Worm (Caenorhabditis elegans) whole organism, L4/young adult: ENCODE measurements around the gene W04B5.6.
"Not testable (repeated sequence)": the region's sequence is repeated elsewhere in the genome, so short reads cannot be mapped to it uniquely, and the experiment has no call there.

Experiments
- W03F9.2 ChIP-seq: fragments of 150-350 bp; optimal IDR thresholded peaks from 2 replicates; lab custom pipeline; 2014; ENCODE audit warnings: missing biosample characterization, missing genetic modification characterization
- dao-5 ChIP-seq: sonication (generic microtip); optimal IDR thresholded peaks from 2 replicates; lab custom pipeline; 2016; ENCODE audit warnings: missing genotype, missing genetic modification characterization, moderate library complexity, missing compliant biosample characterization
- him-1 ChIP-seq: sonication (generic microtip); optimal IDR thresholded peaks from 2 replicates; lab custom pipeline; 2016; ENCODE audit warnings: missing genotype, missing genetic modification reagents, missing genetic modification characterization, missing compliant biosample characterization

Gene W04B5.6

DNA sequence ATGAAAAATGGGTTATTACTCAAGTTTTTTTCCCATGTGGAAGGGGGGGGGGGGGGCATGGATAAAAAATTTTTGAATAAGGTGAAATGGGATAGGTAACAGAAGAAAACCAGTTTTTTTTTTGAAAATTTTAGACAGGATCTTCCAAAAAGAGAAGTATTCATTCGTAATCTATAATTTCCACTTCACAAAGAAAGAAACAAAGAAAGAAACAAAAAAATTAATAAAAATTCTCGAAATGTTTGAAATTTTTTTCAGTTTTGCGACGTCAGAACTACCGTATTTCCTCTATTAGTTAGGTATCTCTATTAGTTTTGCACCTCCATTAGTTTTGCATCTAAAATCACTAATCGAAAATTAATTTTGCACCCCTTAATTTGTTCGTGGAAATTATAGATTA, at the start of gene W04B5.6:
W04B5.6 (minus strand) TSS at position 101 of the 400 bp plus-strand sequence.
- TF ChIP-seq dao-5, W03F9.2, him-1 (tag; lab: Kevin White, UChicago): not testable (repeated sequence)

DNA sequence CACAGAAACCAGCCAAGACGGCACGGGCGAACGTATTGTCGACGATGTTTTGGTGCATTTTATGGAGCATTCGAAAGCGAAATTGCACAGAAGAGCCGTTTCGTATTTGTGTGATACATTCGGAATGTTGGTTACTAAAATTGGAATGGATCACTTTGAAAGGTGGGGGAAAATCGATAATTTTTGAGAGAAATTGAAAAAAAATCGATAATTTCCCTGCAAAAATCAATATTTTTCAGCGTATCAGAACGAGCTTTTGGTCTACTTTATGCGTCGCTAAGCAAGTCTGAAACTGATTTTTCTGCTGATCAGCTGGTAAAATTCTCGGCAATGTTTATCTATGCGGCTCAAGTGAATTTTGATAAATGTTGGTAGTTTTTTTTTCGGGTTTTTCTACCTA, 47.5 kb upstream of the W04B5.6 start:
- TF ChIP-seq W03F9.2 (tag; lab: Kevin White, UChicago) (no peak), him-1 (tag; lab: Kevin White, UChicago) (no peak)

DNA sequence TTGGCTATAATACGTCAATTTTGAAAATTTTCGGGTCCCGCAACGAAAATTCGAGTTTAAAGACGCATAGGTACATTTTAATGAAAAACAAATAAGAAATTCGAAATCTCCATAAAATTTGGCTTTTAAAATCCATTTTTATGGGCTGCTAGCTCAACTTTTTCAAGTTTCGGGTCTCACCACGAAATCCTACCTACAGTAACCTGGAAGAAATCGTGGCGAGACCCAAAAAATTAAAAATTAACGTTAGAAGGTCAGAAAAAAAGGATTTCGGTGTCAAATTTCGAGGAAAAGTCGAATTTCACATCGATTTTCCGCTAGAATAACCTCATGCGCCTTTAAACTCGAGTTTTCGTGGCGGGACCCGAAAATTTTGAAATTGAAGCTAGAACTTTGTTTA, 46.9 kb upstream of the W04B5.6 start:
- TF ChIP-seq dao-5 (tag; lab: Kevin White, UChicago) (no peak), W03F9.2 (tag; lab: Kevin White, UChicago) (no peak), him-1 (tag; lab: Kevin White, UChicago) (no peak)

DNA sequence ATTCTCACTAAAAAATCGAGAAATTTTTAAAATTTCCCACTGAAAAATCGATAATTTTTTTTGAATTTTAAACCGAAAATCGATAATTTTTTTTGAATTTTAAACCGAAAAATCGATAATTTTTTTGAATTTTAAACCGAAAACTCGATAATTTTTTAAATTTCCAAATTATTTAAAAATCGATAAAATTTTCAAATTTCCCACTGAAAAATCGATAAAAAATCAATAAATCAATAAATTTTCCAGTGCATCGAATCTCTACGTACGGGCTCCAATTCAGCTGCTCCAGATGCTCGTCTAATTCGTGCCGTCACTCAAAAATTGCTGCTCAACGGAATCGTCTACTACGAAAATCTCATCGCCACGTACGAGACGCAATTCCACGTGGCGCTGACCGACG, 43.3 kb upstream of the W04B5.6 start:
- no peak for TF ChIP-seq him-1 (tag; lab: Kevin White, UChicago)
- no peak for TF ChIP-seq W03F9.2 (tag; lab: Kevin White, UChicago)
- no peak for TF ChIP-seq dao-5 (tag; lab: Kevin White, UChicago)

DNA sequence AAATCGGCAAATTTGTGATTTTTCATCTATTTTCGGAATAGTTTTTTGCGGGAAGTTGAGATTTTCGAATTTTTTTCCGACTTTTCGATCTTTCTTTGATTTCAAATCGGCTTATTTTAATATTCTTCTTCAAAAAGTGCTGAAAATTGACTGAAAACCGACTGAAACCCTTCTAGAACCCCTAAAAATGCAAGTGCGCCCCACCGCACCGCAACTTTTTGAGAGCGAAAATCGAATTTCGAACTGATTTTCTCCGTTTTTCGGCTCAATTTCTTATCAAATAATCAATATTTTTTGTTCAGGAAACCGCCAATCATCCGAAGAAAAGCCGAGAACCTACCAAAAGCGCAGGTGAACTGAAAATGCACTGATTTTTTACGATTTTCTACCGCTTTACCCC, 42.0 kb upstream of the W04B5.6 start:
- TF ChIP-seq dao-5 (tag; lab: Kevin White, UChicago) (no peak), him-1 (tag; lab: Kevin White, UChicago) (no peak), W03F9.2 (tag; lab: Kevin White, UChicago) (no peak)

DNA sequence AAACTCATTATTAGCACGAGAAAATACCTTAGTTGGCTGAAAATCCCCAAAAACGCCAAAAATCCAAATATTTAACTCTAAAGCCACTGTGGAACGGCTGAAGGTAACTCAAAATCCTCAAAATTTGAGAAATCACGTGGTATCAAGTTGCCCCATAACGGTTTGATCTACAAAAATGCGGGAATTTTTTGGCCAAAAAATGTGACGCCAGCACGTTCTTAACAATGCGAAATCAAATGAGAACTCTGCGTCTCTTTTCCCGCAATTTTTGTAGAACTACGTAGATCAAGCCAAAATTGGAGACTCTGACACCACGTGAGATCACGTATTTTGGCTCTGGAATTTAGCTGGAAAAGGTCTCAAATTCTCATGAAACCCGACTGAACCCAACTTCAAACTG, 39.5 kb upstream of the W04B5.6 start:
- TF ChIP-seq W03F9.2 (tag; lab: Kevin White, UChicago) = no peak
- TF ChIP-seq dao-5 (tag; lab: Kevin White, UChicago) = no peak
- TF ChIP-seq him-1 (tag; lab: Kevin White, UChicago) = no peak

DNA sequence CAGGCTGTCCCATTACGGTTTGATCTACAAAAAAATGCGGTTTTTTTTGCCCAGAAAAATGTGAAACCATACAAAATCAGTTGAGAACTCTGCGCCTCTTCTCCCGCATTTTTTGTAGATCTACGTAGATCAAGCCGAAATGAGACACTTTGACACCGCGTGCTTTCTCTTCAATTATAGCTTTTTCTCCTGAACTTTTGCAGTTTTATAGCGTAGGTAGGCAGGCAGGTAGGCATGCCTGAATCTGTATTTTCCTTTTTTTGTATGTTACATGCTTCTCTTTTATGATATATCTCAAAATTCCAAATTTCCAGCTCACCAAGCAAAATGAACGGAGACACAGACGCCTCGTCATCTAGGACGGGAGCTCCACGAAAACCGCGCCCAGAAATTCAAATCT, 38.3 kb upstream of the W04B5.6 start, which contains the start of gene smg-6:
smg-6 (plus strand) TSS at position 301 of the 400 bp plus-strand sequence.
- TF ChIP-seq W03F9.2 (tag; lab: Kevin White, UChicago) (no peak), dao-5 (tag; lab: Kevin White, UChicago) (no peak), him-1 (tag; lab: Kevin White, UChicago) (no peak)

DNA sequence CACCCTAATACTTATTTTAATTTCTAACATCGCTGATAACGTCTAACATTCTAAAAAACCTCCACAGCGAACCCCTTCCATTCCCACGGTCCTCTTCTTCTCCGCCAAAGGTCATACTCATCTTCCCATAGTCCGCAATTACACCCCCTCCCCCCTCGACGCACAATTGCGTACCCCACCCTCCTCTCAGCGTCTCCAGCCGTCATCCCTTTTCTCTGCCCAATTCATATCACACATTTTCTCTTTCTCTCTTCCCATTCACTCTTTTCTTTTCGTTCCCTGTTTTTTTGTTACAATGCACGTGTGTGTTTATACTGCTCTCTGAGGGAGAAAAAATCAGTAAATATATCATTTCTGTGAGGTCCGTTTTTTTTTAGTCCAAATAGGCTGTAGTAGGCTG, 36.6 kb upstream of the W04B5.6 start:
- TF ChIP-seq W03F9.2 (tag; lab: Kevin White, UChicago) = peak; percentile 35
- no peak for TF ChIP-seq him-1 (tag; lab: Kevin White, UChicago)

DNA sequence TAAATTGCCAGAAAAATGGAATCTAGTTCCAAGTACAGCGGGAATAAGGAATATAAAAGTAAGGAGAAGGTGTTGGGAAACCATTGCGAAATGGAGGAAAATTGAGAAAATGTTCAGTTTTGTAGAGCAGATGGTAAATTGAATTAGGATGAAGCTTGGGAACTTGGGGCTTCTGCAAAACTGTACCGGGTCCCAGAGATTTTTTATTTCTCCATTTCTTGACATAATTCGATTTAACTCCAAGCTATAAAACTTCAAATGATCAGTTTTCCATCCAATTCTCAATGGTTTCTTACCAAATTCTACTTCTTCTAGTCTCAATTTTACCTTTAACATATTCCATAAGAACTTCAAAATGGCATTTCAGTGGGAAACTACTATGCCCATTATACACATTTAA, 32.9 kb upstream of the W04B5.6 start, which contains the start of the genes E02H9.9 and E02H9.1:
E02H9.9 (minus strand) TSS at position 101 of the 400 bp plus-strand sequence.
E02H9.1 (plus strand) TSS at position 285 of the 400 bp plus-strand sequence.
- TF ChIP-seq dao-5 (tag; lab: Kevin White, UChicago) (no peak), him-1 (tag; lab: Kevin White, UChicago) (no peak), W03F9.2 (tag; lab: Kevin White, UChicago) (no peak)

DNA sequence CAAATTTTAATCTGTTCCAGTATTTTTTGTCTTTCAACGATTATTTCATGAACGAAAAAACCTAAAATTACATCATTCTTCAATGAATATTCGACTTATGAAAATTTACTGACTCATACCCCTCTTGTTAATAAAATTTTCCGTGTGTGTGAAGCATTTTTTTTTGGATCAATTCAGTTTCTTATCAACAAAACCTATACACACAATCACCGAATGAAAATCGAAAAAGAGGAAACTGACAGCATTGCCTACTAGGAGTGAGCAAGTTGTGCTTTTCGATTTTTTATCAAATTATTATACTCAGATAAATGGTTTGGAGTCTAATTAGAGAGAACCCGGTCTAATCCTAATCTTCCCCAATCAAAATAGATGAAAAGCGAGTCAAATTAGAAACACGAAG, 23.5 kb upstream of the W04B5.6 start, which contains the start of gene E02H9.3:
E02H9.3 (plus strand) TSS at position 301 of the 400 bp plus-strand sequence.
- TF ChIP-seq W03F9.2, him-1, dao-5 (tag; lab: Kevin White, UChicago): not testable (repeated sequence)

DNA sequence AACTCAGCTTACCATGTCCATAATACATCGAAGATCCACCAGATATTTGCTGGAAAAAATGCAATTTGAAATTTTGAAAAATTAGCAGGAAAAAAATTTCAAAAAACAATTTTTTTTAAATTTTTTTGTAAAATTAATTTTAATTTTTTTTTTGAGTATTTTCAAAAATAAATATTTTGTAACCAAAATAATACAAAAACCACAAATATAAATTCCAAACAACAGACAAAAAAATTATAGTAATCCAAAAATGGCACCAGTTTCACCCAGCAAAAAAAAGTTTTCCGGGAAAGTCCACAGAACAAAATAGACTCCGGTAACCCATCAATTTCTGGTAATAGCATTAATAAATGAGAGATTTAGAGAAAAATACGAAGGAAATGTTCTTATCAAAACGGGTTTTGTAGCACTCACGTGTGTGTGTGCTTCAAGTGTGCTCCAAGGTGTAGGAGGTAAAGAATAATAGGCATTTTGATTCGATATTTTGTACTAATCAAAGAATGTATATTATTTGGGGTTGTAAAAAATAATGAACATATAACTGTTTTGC, 19.6 kb upstream of the W04B5.6 start, which contains the start of gene nhr-121:
nhr-121 (minus strand) TSS at position 51 of the 550 bp plus-strand sequence.
- TF ChIP-seq W03F9.2 (tag; lab: Kevin White, UChicago) = no peak
- TF ChIP-seq dao-5 (tag; lab: Kevin White, UChicago) = no peak
- no peak for TF ChIP-seq him-1 (tag; lab: Kevin White, UChicago)

DNA sequence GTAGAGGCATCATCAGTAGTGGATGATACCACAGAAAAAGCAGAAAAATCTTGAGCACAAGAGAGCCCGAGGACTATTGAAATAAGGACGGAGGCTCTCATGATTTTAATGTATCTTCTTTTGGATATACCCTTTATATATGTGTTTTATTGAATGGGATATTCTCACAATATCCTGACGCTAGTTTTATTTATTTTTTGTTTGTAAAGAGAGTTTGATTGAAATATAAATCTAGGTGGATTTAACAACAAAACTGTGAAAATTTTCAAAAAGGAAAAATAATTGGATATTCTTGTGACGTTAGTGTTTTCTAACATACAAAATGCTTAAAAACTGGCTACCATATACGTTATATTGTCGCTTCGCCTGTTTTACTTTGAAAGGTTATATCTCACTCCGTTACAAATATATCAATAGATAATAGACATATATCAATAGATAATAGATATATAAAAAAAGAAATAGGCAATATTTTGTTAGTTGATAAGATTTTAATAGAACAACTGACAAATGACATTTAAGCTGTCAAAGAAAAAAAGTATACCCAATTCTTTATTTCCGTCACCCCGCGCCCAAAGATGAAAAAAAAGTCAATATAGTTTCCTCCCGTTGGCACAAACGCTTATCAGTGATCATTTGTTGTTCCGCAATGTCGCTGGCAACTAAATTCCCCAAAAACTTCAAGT, 10.4 kb upstream of the W04B5.6 start, which contains the start of the genes E02H9.7 and klo-2:
E02H9.7 (minus strand) TSS at position 101 of the 686 bp plus-strand sequence.
klo-2 (plus strand) TSS at position 636 of the 686 bp plus-strand sequence.
- no peak for TF ChIP-seq W03F9.2 (tag; lab: Kevin White, UChicago)

DNA sequence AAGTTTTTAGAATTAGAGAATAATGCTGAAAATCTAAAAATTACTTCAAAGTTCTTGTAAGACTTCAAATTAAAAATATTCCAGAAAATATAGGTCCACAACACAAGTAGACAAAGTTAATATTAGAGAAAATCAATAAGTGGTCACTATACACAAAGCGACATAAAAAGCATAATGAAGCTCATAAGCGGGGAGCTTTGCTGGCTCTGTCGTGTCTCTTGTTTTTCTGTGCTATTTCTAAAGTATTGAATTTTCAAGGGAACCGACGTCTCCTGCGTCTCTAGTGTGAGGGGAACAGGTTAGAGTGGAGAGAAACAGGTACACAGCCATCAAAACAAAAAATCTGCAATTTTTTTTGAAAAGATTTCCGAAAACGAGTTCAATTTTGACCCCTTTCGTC, 3.3 kb upstream of the W04B5.6 start, which contains the start of gene E02H9.13:
E02H9.13 (minus strand) TSS at position 199 of the 400 bp plus-strand sequence.
- TF ChIP-seq him-1 (tag; lab: Kevin White, UChicago) = no peak
- no peak for TF ChIP-seq W03F9.2 (tag; lab: Kevin White, UChicago)
- TF ChIP-seq dao-5 (tag; lab: Kevin White, UChicago) = no peak
